Worm (Caenorhabditis elegans): ENCODE results near the gene F09E5.12.
A peak's percentile ranks its signal among the peaks of the same experiment; 100 is the strongest.

Gene F09E5.12

DNA sequence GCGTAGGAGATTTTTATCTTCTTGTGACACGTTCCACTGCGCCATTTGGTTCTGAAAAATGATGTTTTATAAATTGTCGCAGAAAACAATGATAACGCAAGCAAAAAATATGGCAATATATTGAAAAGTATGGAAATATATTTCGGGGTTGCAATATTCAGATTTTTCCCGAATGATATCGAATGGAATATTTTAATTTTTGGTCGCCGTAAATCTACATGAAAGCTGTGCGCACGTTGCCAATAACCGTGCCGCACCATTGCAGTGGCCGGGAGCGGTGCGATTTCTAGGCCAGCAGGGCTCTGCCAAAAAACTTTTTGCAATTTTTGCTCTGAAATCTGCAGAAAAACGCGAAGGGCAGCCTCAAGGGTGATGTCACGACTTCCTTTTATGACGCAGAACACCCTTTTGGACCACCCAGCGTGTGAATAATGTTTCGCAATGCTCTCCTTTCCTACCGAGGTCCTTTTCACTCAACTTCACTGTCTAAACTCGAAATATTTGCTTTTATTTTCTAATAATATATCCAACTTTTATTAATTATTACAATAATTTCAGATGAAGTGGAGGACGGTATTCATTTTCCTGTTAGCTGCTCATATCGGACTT, 12.3 kb downstream of the F09E5.12 start, which contains the start of the genes F09E5.11 and bmy-1 (continued):
- TF ChIP-seq lsy-12 (tag; optimal IDR thresholded peaks at IDR 0.05) (peak; percentile 71), skn-1 (tag; optimal IDR thresholded peaks at IDR 0.05) (peak; percentile 40), ceh-9 (tag; optimal IDR thresholded peaks at IDR 0.05) (no peak), fkh-2 (tag; optimal IDR thresholded peaks at IDR 0.05) (no peak), eor-1 (tag; optimal IDR thresholded peaks at IDR 0.05) (no peak), nhr-237 (tag; optimal IDR thresholded peaks at IDR 0.05) (no peak), unc-62 (GFP tag; optimal IDR thresholded peaks at IDR 0.05) (no peak), elt-3 (tag; optimal IDR thresholded peaks at IDR 0.05) (no peak), fkh-10 (GFP tag; optimal IDR thresholded peaks at IDR 0.05) (peak; percentile 58), nhr-12 (tag; optimal IDR thresholded peaks at IDR 0.05) (no peak), mml-1 (tag; optimal IDR thresholded peaks at IDR 0.05) (no peak), ztf-4 (tag; optimal IDR thresholded peaks at IDR 0.05) (no peak), lin-15B (tag; optimal IDR thresholded peaks at IDR 0.05) (peak; percentile 89), hmg-11 (tag; optimal IDR thresholded peaks at IDR 0.05) (peak; percentile 70), tbx-2 (tag; optimal IDR thresholded peaks at IDR 0.05) (peak; percentile 17), nhr-23 (tag; optimal IDR thresholded peaks at IDR 0.05) (peak; percentile 62), ztf-11 (tag; optimal IDR thresholded peaks at IDR 0.05) (no peak), elt-1 (tag; optimal IDR thresholded peaks at IDR 0.05) (no peak), nhr-11 (tag; optimal IDR thresholded peaks at IDR 0.05) (no peak), R02D3.7 (tag; optimal IDR thresholded peaks at IDR 0.05) (peak; percentile 98), lin-39 (tag; optimal IDR thresholded peaks at IDR 0.05) (peak; percentile 80), egl-27 (tag; optimal IDR thresholded peaks at IDR 0.05) (no peak), ceh-82 (tag; optimal IDR thresholded peaks at IDR 0.05) (peak; percentile 78), pqm-1 (tag; optimal IDR thresholded peaks at IDR 0.05) (peak; percentile 39)

DNA sequence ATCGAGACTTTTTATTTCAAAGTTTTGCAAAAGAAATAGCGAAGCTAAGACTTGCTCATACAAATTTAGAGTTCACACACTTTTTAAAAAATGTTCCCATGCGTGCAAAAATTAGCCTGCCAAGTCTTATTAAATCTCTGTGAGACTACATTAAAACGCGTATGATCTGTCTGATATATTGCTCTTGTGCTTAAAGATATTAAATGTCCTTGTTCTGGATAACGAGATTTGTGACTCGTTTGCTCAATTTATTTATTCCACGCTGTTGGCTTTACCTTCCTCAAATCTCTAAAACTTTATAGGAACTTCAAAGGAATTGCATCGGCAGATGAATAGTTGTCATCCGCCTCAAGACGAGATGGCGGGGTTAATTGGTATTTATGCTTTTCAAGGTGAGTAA, 15.2 kb downstream of the F09E5.12 start, which contains the start of gene srg-69:
Gene srg-69 (plus strand): TSS at position 301 of the 400 bp plus-strand sequence.
- TF ChIP-seq fkh-10 (GFP tag; optimal IDR thresholded peaks at IDR 0.05) (no peak), pqm-1 (tag; optimal IDR thresholded peaks at IDR 0.05) (no peak), R02D3.7 (tag; optimal IDR thresholded peaks at IDR 0.05) (no peak), elt-3 (tag; optimal IDR thresholded peaks at IDR 0.05) (no peak), fkh-2 (tag; optimal IDR thresholded peaks at IDR 0.05) (no peak), ceh-9 (tag; optimal IDR thresholded peaks at IDR 0.05) (no peak), lsy-12 (tag; optimal IDR thresholded peaks at IDR 0.05) (no peak), mml-1 (tag; optimal IDR thresholded peaks at IDR 0.05) (no peak), nhr-23 (tag; optimal IDR thresholded peaks at IDR 0.05) (no peak), unc-62 (GFP tag; optimal IDR thresholded peaks at IDR 0.05) (no peak), nhr-12 (tag; optimal IDR thresholded peaks at IDR 0.05) (no peak), nhr-25 (tag; optimal IDR thresholded peaks at IDR 0.05) (no peak), ceh-82 (tag; optimal IDR thresholded peaks at IDR 0.05) (no peak), sea-2 (GFP tag; optimal IDR thresholded peaks at IDR 0.05) (no peak), nhr-11 (tag; optimal IDR thresholded peaks at IDR 0.05) (no peak), ztf-4 (tag; optimal IDR thresholded peaks at IDR 0.05) (no peak), snpc-4 (tag; optimal IDR thresholded peaks at IDR 0.05) (no peak), hmg-11 (tag; optimal IDR thresholded peaks at IDR 0.05) (no peak), nfya-1 (tag; optimal IDR thresholded peaks at IDR 0.05; ENCODE audit: insufficient read depth) (no peak), jun-1 (tag; optimal IDR thresholded peaks at IDR 0.05) (no peak)

DNA sequence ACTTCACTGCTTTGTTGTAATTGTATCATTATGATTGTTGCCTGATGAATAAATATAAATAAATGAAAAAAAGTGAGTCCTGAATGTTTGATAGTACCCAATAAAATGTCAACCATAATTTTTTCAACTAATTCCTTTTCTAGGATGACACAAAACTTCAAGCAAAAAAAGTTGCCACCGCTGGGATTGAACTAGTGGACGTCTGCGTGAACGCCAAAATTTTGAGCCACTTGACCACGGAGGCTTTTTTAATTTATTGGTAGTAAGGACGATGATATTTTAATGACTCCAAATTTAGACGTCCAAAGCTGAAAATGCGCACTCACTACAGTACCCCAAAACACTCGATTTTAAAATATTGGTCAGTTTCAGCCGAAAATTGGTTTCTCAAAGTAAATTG, 16.9 kb downstream of the F09E5.12 start:
- no peak for TF ChIP-seq nhr-23 (tag; optimal IDR thresholded peaks at IDR 0.05)
- peak; percentile 37 for TF ChIP-seq elt-2 (tag; optimal IDR thresholded peaks at IDR 0.05)
- TF ChIP-seq nhr-43 (tag; optimal IDR thresholded peaks at IDR 0.05; ENCODE audit: poor library complexity, severe bottlenecking): peak; percentile 70
- peak; percentile 70 for TF ChIP-seq lsy-12 (tag; optimal IDR thresholded peaks at IDR 0.05)
- TF ChIP-seq daf-12 (tag; optimal IDR thresholded peaks at IDR 0.05): no peak

DNA sequence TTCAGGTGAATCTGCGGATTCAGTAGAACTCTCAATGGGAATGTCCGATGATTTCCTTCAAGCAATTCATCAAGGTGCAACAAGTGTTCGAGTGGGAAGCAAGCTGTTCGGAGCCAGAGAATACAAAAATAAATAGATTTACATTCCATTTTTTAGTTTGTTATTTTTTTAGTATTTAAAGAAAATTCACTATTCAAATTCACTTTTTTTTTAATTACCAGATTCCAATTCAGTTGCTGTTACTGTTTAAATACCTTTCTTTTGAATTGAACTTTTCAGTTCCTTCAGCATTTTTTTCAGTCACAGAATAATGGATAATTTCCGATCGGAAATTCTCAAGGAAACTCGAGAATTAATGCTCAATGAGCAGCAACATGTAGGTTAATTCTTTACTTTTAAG, 18.7 kb downstream of the F09E5.12 start, which contains the start of gene F09E5.7:
Gene F09E5.7 (plus strand): TSS at position 301 of the 400 bp plus-strand sequence.
- no peak for TF ChIP-seq ceh-82 (tag; optimal IDR thresholded peaks at IDR 0.05)
- no peak for TF ChIP-seq elt-2 (tag; optimal IDR thresholded peaks at IDR 0.05)
- TF ChIP-seq unc-39 (tag; optimal IDR thresholded peaks at IDR 0.05): no peak
- no peak for TF ChIP-seq pha-4 (tag; optimal IDR thresholded peaks at IDR 0.05)
- TF ChIP-seq lin-15B (tag; optimal IDR thresholded peaks at IDR 0.05): no peak
- TF ChIP-seq pqm-1 (tag; optimal IDR thresholded peaks at IDR 0.05): no peak
- no peak for TF ChIP-seq nhr-237 (tag; optimal IDR thresholded peaks at IDR 0.05)
- TF ChIP-seq nhr-77 (tag; optimal IDR thresholded peaks at IDR 0.05): no peak
- TF ChIP-seq aly-2 (tag; optimal IDR thresholded peaks at IDR 0.05): no peak
- TF ChIP-seq tbx-2 (tag; optimal IDR thresholded peaks at IDR 0.05): no peak
- no peak for TF ChIP-seq elt-1 (tag; optimal IDR thresholded peaks at IDR 0.05)
- no peak for TF ChIP-seq ceh-16 (tag; optimal IDR thresholded peaks at IDR 0.05)
- TF ChIP-seq lin-39 (tag; optimal IDR thresholded peaks at IDR 0.05): no peak
